Fruit fly (Drosophila melanogaster): Measurements from ENCODE around the gene CG17325.
A peak's percentile ranks its signal among the peaks of the same experiment; 100 is the strongest.

CG17325 gene

DNA sequence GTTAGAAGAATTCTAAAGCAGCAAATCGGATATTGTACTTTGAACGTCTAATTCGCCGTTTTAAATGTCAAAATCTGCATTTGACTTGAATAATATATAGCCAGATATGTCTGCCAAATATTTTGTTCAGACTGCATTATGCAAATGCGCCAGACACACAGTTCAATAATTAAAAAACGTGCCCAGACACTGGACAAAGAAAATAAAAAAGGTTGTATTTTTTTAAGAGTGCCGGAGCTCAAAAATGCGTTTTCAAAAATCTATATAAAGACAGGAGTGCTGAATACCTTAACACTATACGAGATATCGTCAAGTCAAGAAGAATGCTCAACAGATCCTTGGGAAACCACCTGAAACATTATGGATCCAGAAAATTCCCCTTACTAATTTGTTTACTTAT is at the start of gene CG17325, which contains the start of gene CG42305:
Gene CG17325 (plus strand): TSS at position 301 of the 400 bp plus-strand sequence.
Gene CG42305 (plus strand): TSS at position 301 of the 400 bp plus-strand sequence.
- no peak for TF ChIP-seq kay (GFP tag; ENCODE audit: borderline replicate concordance)
- TF ChIP-seq Clk (GFP tag; optimal IDR thresholded peaks at IDR 0.05), result no peak
- TF ChIP-seq CG5204 (GFP tag; optimal IDR thresholded peaks at IDR 0.05), result no peak
- no peak for TF ChIP-seq CG14711 (tag; optimal IDR thresholded peaks at IDR 0.05)
- no peak for TF ChIP-seq cnc (optimal IDR thresholded peaks at IDR 0.05)
- TF ChIP-seq cic (GFP tag; optimal IDR thresholded peaks at IDR 0.05), result no peak
- TF ChIP-seq CG11617 (GFP tag; optimal IDR thresholded peaks at IDR 0.05), result no peak
- TF ChIP-seq ovo (GFP tag; optimal IDR thresholded peaks at IDR 0.05), result no peak
- TF ChIP-seq bab1 (GFP tag; optimal IDR thresholded peaks at IDR 0.05), result no peak
- TF ChIP-seq Crg-1 (GFP tag; optimal IDR thresholded peaks at IDR 0.05), result no peak
- no peak for TF ChIP-seq pad (GFP tag; optimal IDR thresholded peaks at IDR 0.05)
- no peak for TF ChIP-seq tj (GFP tag; optimal IDR thresholded peaks at IDR 0.05)
- TF ChIP-seq CG7045 (GFP tag; optimal IDR thresholded peaks at IDR 0.05), result no peak
- no peak for TF ChIP-seq CG12768 (GFP tag; optimal IDR thresholded peaks at IDR 0.05)

DNA sequence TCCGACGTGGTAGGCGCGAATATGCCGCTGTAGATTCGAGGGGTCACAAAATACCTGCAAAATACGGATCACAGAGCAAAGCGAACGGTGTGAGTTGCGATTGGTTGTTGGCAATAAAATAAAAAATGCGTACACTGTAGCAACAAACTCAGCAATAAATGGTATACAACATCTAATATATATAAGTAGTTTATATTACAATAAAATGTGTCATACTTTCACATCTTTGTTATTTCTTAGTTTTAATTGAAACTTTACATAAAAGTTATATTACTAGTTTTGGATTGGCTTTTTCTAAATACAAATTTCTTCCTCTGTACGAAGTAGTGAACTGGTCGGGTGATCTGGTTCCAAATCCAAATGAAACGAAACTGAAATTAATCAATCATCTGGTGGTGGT is 46.7 kb upstream of the CG17325 start:
- TF ChIP-seq CG11617 (GFP tag; optimal IDR thresholded peaks at IDR 0.05), result no peak
- no peak for TF ChIP-seq Clk (GFP tag; optimal IDR thresholded peaks at IDR 0.05)
- TF ChIP-seq ovo (GFP tag; optimal IDR thresholded peaks at IDR 0.05), result no peak
- TF ChIP-seq CG1620 (GFP tag; optimal IDR thresholded peaks at IDR 0.05), result no peak
- TF ChIP-seq Mnt (GFP tag; optimal IDR thresholded peaks at IDR 0.05), result no peak
- TF ChIP-seq tj (GFP tag; optimal IDR thresholded peaks at IDR 0.05), result no peak
- no peak for TF ChIP-seq pad (GFP tag; optimal IDR thresholded peaks at IDR 0.05)
- no peak for TF ChIP-seq kay (GFP tag; ENCODE audit: borderline replicate concordance)
- no peak for TF ChIP-seq CG7101 (tag; optimal IDR thresholded peaks at IDR 0.05)
- no peak for TF ChIP-seq bab1 (GFP tag; optimal IDR thresholded peaks at IDR 0.05)
- no peak for TF ChIP-seq CG7045 (GFP tag; optimal IDR thresholded peaks at IDR 0.05)
- TF ChIP-seq Crg-1 (GFP tag; optimal IDR thresholded peaks at IDR 0.05), result no peak
- TF ChIP-seq toe (GFP tag; optimal IDR thresholded peaks at IDR 0.05), result no peak
- TF ChIP-seq CG5204 (GFP tag; optimal IDR thresholded peaks at IDR 0.05), result no peak
- no peak for TF ChIP-seq CG33017 (tag; optimal IDR thresholded peaks at IDR 0.05)
- TF ChIP-seq cnc (optimal IDR thresholded peaks at IDR 0.05), result no peak
- TF ChIP-seq Hr96 (GFP tag; optimal IDR thresholded peaks at IDR 0.05), result no peak

DNA sequence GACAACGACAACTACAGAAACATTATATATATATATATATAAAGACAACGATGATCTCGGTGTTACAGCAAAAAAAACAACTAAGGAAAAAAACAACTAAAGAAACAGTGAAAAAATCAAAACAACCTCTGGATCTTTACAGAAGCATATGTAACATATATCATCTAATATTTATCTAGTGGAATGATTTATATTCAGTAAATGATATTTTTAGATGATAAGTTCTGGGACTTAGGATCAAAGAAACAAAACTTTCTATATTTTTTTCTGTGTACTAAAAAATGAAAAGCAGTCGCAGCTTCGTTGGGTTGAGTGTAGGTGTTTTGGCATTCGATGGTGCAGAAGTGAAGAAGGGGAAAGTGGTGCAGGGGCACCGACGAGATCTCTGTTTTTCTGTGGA is 45.3 kb upstream of the CG17325 start:
- no peak for TF ChIP-seq cnc (optimal IDR thresholded peaks at IDR 0.05)
- no peak for TF ChIP-seq CG33017 (tag; optimal IDR thresholded peaks at IDR 0.05)
- TF ChIP-seq ovo (GFP tag; optimal IDR thresholded peaks at IDR 0.05), result no peak
- TF ChIP-seq tj (GFP tag; optimal IDR thresholded peaks at IDR 0.05), result no peak
- TF ChIP-seq kay (GFP tag; ENCODE audit: borderline replicate concordance), result no peak
- no peak for TF ChIP-seq pad (GFP tag; optimal IDR thresholded peaks at IDR 0.05)
- no peak for TF ChIP-seq Mnt (GFP tag; optimal IDR thresholded peaks at IDR 0.05)
- TF ChIP-seq Hr96 (GFP tag; optimal IDR thresholded peaks at IDR 0.05), result no peak
- no peak for TF ChIP-seq cic (GFP tag; optimal IDR thresholded peaks at IDR 0.05)
- no peak for TF ChIP-seq CG7045 (GFP tag; optimal IDR thresholded peaks at IDR 0.05)
- TF ChIP-seq CG5204 (GFP tag; optimal IDR thresholded peaks at IDR 0.05), result no peak
- TF ChIP-seq CG14711 (tag; optimal IDR thresholded peaks at IDR 0.05), result no peak

DNA sequence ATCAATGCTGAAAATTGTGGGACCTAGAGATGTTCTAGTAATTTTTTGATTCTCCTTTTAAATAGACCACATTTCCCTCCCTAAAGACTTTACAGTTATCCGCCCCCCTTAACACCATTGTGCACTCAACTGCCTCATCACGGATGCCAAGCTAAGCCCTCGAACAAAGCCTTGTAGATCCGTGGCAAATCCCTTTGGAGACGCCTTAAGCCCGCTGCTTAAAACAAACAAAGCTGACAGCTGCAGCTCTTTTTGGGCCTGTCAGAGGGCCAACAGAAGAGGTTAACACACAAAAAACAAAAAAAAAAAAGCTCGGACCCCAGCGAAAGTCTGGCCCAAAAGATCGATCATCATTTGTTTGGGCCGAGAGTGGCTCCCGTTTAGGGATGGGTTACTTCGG is 44.6 kb upstream of the CG17325 start:
- TF ChIP-seq cnc (optimal IDR thresholded peaks at IDR 0.05), result no peak
- TF ChIP-seq bab1 (GFP tag; optimal IDR thresholded peaks at IDR 0.05), result no peak
- no peak for TF ChIP-seq ovo (GFP tag; optimal IDR thresholded peaks at IDR 0.05)
- no peak for TF ChIP-seq toe (GFP tag; optimal IDR thresholded peaks at IDR 0.05)
- TF ChIP-seq CG12768 (GFP tag; optimal IDR thresholded peaks at IDR 0.05), result no peak
- TF ChIP-seq CG1620 (GFP tag; optimal IDR thresholded peaks at IDR 0.05), result no peak
- no peak for TF ChIP-seq CG5204 (GFP tag; optimal IDR thresholded peaks at IDR 0.05)
- no peak for TF ChIP-seq CG33017 (tag; optimal IDR thresholded peaks at IDR 0.05)
- TF ChIP-seq cic (GFP tag; optimal IDR thresholded peaks at IDR 0.05), result no peak
- TF ChIP-seq pad (GFP tag; optimal IDR thresholded peaks at IDR 0.05), result no peak
- TF ChIP-seq tj (GFP tag; optimal IDR thresholded peaks at IDR 0.05), result no peak
- TF ChIP-seq Crg-1 (GFP tag; optimal IDR thresholded peaks at IDR 0.05), result no peak
- no peak for TF ChIP-seq CG7101 (tag; optimal IDR thresholded peaks at IDR 0.05)
- TF ChIP-seq kay (GFP tag; ENCODE audit: borderline replicate concordance), result no peak
- TF ChIP-seq CG7045 (GFP tag; optimal IDR thresholded peaks at IDR 0.05), result no peak

DNA sequence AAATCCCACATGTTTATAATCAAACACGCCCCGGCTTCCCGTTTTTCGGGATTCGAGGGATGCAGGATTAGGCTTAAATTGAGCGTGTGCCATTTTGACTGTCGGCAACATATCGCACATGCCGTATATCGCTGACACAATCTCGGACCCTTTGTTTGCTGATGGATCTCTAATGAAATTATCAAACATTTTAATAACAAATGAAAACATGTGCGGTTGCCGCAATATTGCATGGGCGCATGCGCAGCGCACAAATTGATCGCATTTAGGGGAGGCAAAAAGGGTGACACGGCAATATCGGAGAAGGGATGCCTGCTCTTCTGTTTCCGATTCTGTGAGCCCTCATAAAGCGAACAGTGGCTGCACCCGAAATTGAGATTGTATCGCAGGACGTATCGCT is 37.2 kb upstream of the CG17325 start:
- TF ChIP-seq toe (GFP tag; optimal IDR thresholded peaks at IDR 0.05), result no peak
- no peak for TF ChIP-seq CG12768 (GFP tag; optimal IDR thresholded peaks at IDR 0.05)
- TF ChIP-seq CG5204 (GFP tag; optimal IDR thresholded peaks at IDR 0.05), result no peak
- no peak for TF ChIP-seq Crg-1 (GFP tag; optimal IDR thresholded peaks at IDR 0.05)
- TF ChIP-seq pad (GFP tag; optimal IDR thresholded peaks at IDR 0.05), result no peak
- no peak for TF ChIP-seq Hr96 (GFP tag; optimal IDR thresholded peaks at IDR 0.05)
- no peak for TF ChIP-seq CG7045 (GFP tag; optimal IDR thresholded peaks at IDR 0.05)
- no peak for TF ChIP-seq cic (GFP tag; optimal IDR thresholded peaks at IDR 0.05)
- no peak for TF ChIP-seq CG7101 (tag; optimal IDR thresholded peaks at IDR 0.05)

DNA sequence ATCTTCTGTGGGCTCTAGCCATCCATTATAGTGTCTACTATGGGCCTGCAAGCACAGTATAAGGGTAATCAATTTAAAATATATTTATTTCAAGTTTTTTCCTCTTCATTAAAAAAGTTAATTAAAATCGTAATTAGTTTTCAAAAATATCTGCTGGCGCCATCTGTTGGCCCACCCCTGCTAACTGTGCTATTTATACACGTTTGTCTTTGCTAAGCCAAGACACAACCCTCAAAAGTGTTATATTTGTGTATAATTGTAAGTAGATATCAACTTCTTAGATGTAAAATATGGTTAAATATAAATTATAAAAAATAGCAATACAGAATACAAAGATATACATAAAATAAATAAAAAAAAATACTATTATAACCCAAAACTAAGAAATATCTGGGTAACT is 35.9 kb upstream of the CG17325 start:
- TF ChIP-seq kay (GFP tag; ENCODE audit: borderline replicate concordance), result peak; percentile 9
- peak; percentile 3 for TF ChIP-seq pad (GFP tag; optimal IDR thresholded peaks at IDR 0.05)
- TF ChIP-seq CG1620 (GFP tag; optimal IDR thresholded peaks at IDR 0.05), result no peak

DNA sequence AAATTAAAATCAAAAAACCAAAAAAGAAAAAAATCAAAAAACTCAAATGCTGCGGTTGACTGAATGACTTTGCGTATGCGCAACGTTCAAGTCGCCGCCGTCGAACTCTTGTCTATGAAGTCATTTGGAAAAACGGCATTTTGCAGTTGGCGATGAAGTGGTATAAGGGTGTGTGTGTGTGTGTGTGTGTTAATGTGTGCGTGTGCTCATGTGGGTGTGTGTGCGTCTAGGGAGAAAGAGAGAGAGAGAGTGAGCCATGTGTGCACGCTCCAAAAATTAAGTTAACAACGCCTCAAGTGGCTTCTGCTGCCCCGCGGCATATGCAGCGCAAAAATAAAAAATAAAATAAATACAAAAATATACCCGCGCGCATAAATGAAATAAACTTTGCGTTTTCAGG is 35.0 kb upstream of the CG17325 start:
- TF ChIP-seq toe (GFP tag; optimal IDR thresholded peaks at IDR 0.05) (no peak), CG7045 (GFP tag; optimal IDR thresholded peaks at IDR 0.05) (no peak), CG1620 (GFP tag; optimal IDR thresholded peaks at IDR 0.05) (no peak), cic (GFP tag; optimal IDR thresholded peaks at IDR 0.05) (no peak), bab1 (GFP tag; optimal IDR thresholded peaks at IDR 0.05) (no peak), CG33017 (tag; optimal IDR thresholded peaks at IDR 0.05) (no peak), tj (GFP tag; optimal IDR thresholded peaks at IDR 0.05) (no peak), cnc (optimal IDR thresholded peaks at IDR 0.05) (no peak), pad (GFP tag; optimal IDR thresholded peaks at IDR 0.05) (no peak), CG5204 (GFP tag; optimal IDR thresholded peaks at IDR 0.05) (no peak), CG14711 (tag; optimal IDR thresholded peaks at IDR 0.05) (no peak), CG11617 (GFP tag; optimal IDR thresholded peaks at IDR 0.05) (no peak), kay (GFP tag; ENCODE audit: borderline replicate concordance) (no peak), Mnt (GFP tag; optimal IDR thresholded peaks at IDR 0.05) (no peak), ovo (GFP tag; optimal IDR thresholded peaks at IDR 0.05) (no peak), Hr96 (GFP tag; optimal IDR thresholded peaks at IDR 0.05) (no peak), CG7101 (tag; optimal IDR thresholded peaks at IDR 0.05) (no peak), Clk (GFP tag; optimal IDR thresholded peaks at IDR 0.05) (no peak), Crg-1 (GFP tag; optimal IDR thresholded peaks at IDR 0.05) (no peak), CG12768 (GFP tag; optimal IDR thresholded peaks at IDR 0.05) (no peak)

Data from whole organism, adult.